Worm (Caenorhabditis elegans) whole organism, L4/young adult: Measurements from ENCODE around the gene col-132.

Experiments
- W03F9.2 ChIP-seq: fragments of 150-350 bp; optimal IDR thresholded peaks from 2 replicates; lab custom pipeline; 2014; ENCODE audit warnings: missing biosample characterization, missing genetic modification characterization
- dao-5 ChIP-seq: sonication (generic microtip); optimal IDR thresholded peaks from 2 replicates; lab custom pipeline; 2016; ENCODE audit warnings: missing genotype, missing genetic modification characterization, moderate library complexity, missing compliant biosample characterization

ce11 chrIV:13070142-13070541 lies 20.7 kb downstream of the col-132 start, which contains the start of gene scl-7:
- no peak for TF ChIP-seq W03F9.2 (tag; lab: Kevin White, UChicago)
- TF ChIP-seq dao-5 (tag; lab: Kevin White, UChicago): no peak
